Worm (Caenorhabditis elegans) whole organism, L4/young adult: ENCODE data around the gene H10E21.1.
A peak's percentile ranks its signal among the peaks of the same experiment; 100 is the strongest.

Experiments used
- W03F9.2 ChIP-seq: fragments of 150-350 bp; optimal IDR thresholded peaks from 2 replicates; lab custom pipeline; 2014; ENCODE audit warnings: missing biosample characterization, missing genetic modification characterization
- dao-5 ChIP-seq: sonication (generic microtip); optimal IDR thresholded peaks from 2 replicates; lab custom pipeline; 2016; ENCODE audit warnings: missing genotype, missing genetic modification characterization, moderate library complexity, missing compliant biosample characterization
- him-1 ChIP-seq: sonication (generic microtip); optimal IDR thresholded peaks from 2 replicates; lab custom pipeline; 2016; ENCODE audit warnings: missing genotype, missing genetic modification reagents, missing genetic modification characterization, missing compliant biosample characterization

H10E21.1 gene

DNA sequence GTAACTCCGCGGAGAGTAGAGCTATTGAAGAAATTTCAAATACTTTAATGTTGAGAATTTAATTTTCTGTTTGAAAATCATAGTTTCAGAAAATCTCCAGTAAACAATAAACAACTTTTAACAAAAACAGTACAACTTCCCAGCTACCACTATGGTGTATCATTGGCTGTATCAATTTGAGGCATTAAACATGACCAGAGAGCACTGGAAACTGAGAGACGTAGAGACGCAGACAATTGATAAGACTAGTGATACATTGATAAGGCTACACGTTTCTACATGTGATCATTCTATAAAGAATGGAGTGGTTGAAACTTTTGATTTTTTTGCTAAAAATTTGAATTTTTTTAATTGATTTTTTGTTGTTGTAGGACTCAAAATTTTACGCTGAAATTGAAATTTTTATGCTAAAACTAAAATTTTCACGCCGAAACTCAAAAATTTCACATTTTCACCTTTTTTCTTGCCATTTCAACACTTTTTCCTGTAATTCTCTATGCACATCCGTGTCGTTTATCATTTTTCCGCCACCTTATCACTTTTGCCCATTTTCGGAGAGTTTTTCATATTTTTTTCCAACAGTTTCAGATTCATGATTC is at the start of gene H10E21.1:
Gene H10E21.1 (plus strand): TSS at position 549 of the 599 bp plus-strand sequence.
- TF ChIP-seq dao-5 (no peak), W03F9.2 (tag; lab: Kevin White, UChicago) (no peak), him-1 (tag; lab: Kevin White, UChicago) (no peak)

DNA sequence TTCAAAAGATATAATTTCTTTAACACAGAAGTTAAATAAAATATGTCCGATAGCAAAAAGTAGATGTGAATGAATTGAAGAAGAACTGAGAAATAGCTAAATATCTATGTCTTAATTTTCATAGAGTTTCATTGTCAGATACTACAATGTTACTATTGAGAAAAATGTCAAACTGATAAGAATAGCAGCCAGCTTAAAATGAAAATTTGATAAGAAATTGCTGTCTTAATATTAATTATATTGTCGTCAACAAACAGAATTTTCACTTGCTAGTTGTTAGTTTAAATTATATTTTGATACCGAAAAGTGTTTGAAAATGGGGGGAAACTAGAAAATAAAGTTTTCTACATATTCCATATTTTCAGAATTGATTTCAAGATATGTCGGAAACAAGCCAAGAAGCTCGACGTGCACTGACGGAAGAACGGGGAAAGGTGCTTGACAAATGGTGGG is 12.6 kb upstream of the H10E21.1 start, which contains the start of the genes fbxa-6, cTel54X.2 and npr-30:
Gene fbxa-6 (minus strand): TSS at position 179 of the 453 bp plus-strand sequence.
Gene cTel54X.2 (plus strand): TSS at position 360 of the 453 bp plus-strand sequence.
Gene npr-30 (plus strand): TSS at position 403 of the 453 bp plus-strand sequence.
- no peak for TF ChIP-seq W03F9.2 (tag; lab: Kevin White, UChicago)
- TF ChIP-seq dao-5 = no peak
- TF ChIP-seq him-1 (tag; lab: Kevin White, UChicago) = no peak

DNA sequence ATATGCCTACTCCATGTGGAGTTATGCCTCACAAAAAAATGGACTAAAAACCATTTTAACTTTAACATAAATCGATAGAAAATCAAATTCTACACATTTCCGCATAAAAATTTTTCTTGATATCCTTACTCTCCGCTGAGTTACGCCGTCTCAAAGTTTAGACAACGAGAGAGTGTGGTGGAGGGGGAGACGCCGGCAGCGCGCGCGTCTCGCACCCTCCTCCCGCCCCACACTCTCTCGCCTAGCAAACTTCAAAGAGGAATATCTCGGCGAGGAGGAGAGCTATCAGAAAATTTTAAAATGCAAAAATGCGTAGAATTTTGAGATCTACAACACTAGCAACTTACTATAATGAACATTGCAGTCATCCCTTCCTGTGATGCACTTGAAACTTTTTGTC is 1.4 kb upstream of the H10E21.1 start:
- TF ChIP-seq W03F9.2 (tag; lab: Kevin White, UChicago) = no peak
- no peak for TF ChIP-seq dao-5
- no peak for TF ChIP-seq him-1 (tag; lab: Kevin White, UChicago)

DNA sequence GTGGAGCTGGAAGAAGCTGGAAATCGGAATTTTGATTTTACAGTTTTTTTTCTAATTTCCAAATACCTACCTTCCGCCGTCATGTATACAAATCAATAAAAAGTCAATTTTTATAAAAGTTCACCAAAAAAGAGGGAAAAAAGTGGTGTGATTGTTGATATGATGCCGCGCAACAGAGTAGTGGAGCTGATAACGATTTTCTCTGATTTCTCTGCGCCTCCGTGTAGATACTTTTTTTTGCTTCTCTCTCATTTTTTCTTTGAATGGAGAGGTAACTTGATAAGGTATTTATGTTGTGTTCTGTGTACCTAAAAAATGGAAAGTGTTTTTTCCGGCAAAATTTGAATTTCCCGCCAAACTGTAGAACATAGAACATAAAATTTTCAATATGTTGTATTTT is 901 bp upstream of the H10E21.1 start, which contains the start of gene nhr-80:
Gene nhr-80 (minus strand): TSS at position 199 of the 400 bp plus-strand sequence.
- TF ChIP-seq W03F9.2 (tag; lab: Kevin White, UChicago) = no peak
- no peak for TF ChIP-seq dao-5
- no peak for TF ChIP-seq him-1 (tag; lab: Kevin White, UChicago)

DNA sequence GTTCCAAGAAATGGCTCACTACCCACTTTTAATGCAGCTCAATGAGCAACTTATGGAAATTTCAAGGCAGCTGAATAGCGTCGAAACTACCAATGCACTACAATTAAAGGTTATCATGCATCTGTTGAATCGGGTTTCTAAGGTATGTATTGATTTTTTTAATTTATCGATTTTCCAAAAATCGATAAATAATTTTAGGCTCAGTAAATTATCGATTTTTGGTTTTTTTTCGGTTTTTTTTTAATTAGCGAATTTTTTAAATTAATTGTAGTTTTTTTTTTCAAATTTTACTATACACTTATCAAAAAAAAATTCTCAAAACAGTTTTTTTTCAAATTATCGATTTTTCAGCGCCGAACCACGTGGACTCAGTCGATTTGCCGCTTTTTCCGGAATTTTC is 1.2 kb downstream of the H10E21.1 start:
- TF ChIP-seq W03F9.2 (tag; lab: Kevin White, UChicago) (no peak), him-1 (tag; lab: Kevin White, UChicago) (no peak), dao-5 (no peak)

DNA sequence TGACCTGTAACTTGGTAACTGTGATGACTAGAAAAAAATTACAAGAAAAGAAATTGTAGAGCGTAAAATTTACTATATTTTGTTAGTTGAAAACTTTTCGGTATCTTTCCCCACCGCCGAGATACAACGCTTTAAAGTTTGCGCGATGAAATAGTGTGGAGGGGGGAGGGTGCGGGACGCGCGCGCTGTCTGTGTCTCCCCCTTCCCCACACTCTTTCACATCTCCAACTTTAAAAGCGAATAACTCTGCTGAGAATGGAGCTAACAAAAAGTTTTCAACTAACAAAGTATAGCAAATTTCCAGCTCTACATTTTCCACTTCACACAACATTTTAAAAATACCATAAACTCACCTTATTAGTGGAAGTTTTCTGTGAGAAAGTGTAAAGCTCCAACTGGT is 2.0 kb downstream of the H10E21.1 start:
- TF ChIP-seq him-1 (tag; lab: Kevin White, UChicago) (no peak), W03F9.2 (tag; lab: Kevin White, UChicago) (no peak), dao-5 (no peak)

DNA sequence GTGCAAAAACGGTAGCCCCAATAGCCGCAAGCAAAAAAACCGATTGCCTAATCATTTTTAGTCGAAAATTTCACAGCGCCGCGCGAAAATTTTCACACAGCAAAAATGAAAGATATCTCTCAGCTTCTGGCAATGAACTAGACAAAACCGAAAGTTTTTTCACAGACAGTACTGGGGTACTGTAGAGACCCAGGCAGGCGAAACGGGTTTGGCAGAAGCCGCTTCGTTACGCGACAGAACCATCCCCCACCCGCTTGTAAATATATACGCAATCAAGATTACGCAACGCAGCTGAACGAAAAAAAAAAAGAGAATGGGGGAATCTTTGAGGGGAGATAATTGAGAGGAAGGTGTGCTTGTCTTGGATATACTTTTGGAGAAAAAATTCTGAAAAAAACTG is 3.9 kb downstream of the H10E21.1 start, which contains the start of gene H10E21.4:
Gene H10E21.4 (minus strand): TSS at position 167 of the 400 bp plus-strand sequence.
- TF ChIP-seq dao-5 (no peak), him-1 (tag; lab: Kevin White, UChicago) (no peak)

DNA sequence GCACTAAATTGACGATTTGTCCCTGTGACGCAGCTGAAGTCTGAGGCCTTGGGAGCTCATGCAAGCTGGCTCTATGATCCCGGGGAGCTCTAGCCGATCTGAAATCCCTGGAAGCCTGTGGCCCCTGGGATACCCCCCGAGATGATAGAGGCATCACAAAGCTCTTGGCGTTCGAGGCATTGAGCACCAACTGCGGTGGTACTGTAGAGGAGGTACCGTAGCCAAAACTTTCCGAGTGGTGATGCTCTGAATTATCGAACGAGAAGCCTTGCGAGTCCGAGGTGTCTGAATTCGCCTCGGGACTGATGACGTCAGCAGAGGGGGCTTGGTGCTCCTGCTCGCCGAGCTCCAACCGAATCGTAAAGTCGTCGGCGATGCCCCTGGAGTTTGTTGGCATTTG is 5.7 kb downstream of the H10E21.1 start:
- TF ChIP-seq W03F9.2 (tag; lab: Kevin White, UChicago) (no peak), dao-5 (no peak), him-1 (tag; lab: Kevin White, UChicago) (no peak)

DNA sequence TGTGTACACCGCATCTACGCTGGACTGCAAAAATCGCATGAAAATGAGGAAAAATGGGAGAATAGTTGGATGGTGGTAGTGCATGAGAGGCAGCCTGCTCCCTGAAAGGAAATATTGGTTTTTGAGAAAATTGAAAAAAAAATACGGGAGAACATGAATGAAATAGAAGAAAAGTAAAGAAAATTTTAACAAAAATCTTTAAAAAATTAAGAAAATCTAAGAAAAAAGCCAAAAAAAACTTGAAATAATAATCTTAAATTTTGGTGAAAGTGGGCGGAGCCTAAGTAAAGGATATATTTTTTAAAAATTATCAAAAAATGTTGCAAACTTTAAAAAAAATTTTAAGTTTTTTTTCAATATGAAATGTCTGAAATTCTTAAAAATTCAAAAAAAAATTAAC is 8.3 kb downstream of the H10E21.1 start, which contains the start of gene H10E21.5:
Gene H10E21.5 (minus strand): TSS at position 101 of the 400 bp plus-strand sequence.
- TF ChIP-seq him-1 (tag; lab: Kevin White, UChicago) (no peak), dao-5 (no peak)

DNA sequence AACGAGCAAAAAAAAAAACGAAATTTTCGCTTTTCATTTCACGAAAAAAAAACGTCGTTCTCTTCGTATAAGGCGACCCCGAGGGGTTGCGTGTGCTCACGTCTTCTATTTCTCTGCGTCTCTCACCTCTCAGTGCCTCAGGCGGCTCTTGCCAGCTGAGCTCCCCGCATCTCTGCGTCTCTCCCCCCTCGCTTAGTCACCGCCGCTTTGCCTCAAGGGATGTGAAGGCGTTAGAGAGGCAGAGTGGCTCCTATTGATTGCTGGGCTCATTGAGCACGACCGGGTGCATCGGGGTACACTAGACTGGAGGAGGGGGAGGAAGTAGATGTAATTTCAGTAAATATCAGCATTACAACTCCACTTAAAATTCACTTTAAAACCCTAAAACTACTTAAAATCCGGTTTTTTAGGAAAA is 10.0 kb downstream of the H10E21.1 start:
- peak; percentile 86 for TF ChIP-seq him-1 (tag; lab: Kevin White, UChicago)
- TF ChIP-seq W03F9.2 (tag; lab: Kevin White, UChicago) = no peak

DNA sequence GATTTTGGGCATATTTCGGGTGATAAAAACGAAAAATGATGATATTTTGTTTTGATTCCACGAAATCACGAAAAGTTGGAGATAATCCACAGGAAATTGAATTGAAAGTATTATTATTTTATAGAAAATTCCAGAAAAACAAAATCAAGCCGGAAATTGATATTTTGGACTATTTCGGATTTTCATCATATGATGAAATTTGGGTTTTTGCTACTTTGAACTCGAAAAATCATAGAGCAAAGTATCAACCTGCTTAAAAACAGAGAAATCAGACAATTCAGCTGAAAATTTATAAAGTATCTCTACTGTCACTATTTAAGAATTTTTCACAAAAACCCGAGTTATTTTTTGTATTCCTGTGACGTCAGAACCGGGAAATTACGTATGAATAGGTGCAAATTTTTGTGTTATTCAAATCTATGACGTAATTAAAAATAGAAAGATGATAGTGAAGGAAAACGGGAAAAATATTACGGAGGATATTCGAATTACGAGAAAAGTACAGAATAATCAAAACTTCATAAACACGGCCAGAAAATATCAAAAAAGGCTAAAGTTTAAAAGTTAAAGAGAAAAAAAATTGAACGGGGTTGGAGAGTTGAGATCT is 11.9 kb downstream of the H10E21.1 start:
- TF ChIP-seq him-1 (tag; lab: Kevin White, UChicago) (no peak), dao-5 (no peak), W03F9.2 (tag; lab: Kevin White, UChicago) (no peak)

DNA sequence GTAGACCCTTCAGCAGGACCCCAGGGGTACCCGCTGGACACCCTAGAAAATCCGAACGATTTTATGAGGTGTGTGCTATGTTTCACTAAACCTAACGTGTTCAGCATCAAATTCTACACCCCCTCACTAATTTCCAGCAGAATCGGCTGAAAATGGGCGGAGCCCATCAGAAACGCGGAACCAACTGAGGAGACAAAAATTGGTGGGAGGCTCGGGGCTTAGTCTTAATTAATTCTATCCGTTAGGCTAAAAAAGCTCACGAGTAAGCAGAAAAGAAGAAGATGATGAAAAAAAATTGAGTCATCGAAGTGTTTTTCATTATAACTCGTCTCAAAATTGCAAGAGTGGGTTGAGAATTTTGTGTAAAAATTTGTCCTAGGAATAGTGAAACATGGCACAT is 13.3 kb downstream of the H10E21.1 start:
- TF ChIP-seq him-1 (tag; lab: Kevin White, UChicago) (no peak), dao-5 (no peak), W03F9.2 (tag; lab: Kevin White, UChicago) (no peak)

DNA sequence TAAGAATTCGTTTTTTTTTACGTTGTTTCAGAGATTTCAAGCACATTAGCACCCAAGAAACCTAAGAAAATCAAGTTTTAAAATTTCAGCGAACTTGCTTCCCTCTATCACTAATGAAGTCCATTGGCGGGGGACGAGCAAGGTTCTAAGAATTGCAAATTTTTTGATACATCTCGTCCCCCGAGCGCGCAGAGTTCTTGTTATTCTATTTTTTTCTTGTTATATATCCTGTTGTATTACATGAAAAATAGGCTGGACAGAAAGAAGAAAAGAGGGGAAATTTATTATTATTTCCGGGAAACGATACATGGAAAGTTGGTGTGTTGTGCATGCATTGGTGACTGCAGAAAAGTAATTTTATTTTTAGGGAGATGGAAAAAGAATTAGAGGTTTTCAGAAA is 14.1 kb downstream of the H10E21.1 start:
- TF ChIP-seq him-1 (tag; lab: Kevin White, UChicago) = no peak

DNA sequence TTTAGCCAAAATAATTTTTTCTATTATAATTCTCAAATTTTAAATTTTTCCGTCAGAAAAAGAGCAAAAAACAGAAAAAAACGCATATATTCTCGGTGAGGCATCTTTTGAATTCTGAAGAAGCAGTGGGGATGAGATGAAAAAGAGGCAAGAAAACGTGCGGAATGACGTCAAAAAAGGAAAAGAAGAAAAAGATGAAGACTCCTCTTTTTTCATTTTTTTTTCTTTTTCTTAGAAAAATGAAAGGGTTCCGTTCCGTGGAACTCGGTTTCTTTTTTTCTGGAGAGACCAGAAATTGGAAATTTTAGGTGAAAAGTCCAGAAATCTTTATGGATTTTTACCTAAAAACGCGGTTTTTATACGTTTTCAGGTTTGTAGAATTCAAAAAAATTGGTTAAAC is 14.8 kb downstream of the H10E21.1 start:
- peak; percentile 44 for TF ChIP-seq him-1 (tag; lab: Kevin White, UChicago)
- TF ChIP-seq dao-5 = no peak
- no peak for TF ChIP-seq W03F9.2 (tag; lab: Kevin White, UChicago)
